Fruit fly (Drosophila melanogaster) whole organism, prepupa: ENCODE measurements around the gene Xport-A.
A peak's percentile ranks its signal among the peaks of the same experiment; 100 is the strongest.

Experiments
- Blimp-1 ChIP-seq: fragments of 200-800 bp; sonication (Bioruptor generic); optimal IDR thresholded peaks from 3 replicates; lab custom pipeline; 2017; ENCODE audit warnings: missing biosample characterization, missing genetic modification characterization, mild to moderate bottlenecking, moderate library complexity, missing genetic modification reagents
- CG10631 ChIP-seq: fragments of 200-800 bp; sonication (Bioruptor generic); optimal IDR thresholded peaks from 2 replicates; lab custom pipeline; 2016; ENCODE audit warnings: missing biosample characterization, missing genetic modification characterization
- CG10669 ChIP-seq: fragments of 200-800 bp; sonication (Bioruptor generic); optimal IDR thresholded peaks from 3 replicates; lab custom pipeline; 2018; ENCODE audit warnings: missing biosample characterization, mild to moderate bottlenecking, missing genetic modification characterization, moderate library complexity
- CG11294 ChIP-seq: fragments of 200-800 bp; sonication (Bioruptor generic); IDR thresholded peaks from 2 replicates; pipeline ENCODE4 v1.3.6; 2022; ENCODE audit warnings: missing biosample characterization, missing genetic modification characterization
- CG11762 ChIP-seq: fragments of 200-800 bp; sonication (Bioruptor generic); optimal IDR thresholded peaks from 3 replicates; lab custom pipeline; 2016; ENCODE audit warnings: missing biosample characterization, missing genetic modification characterization; ENCODE audit not compliant: insufficient read depth
- CG11902 ChIP-seq: fragments of 200-800 bp; sonication (Bioruptor generic); optimal IDR thresholded peaks from 3 replicates; lab custom pipeline; 2016; ENCODE audit warnings: missing biosample characterization, missing genetic modification characterization
- CG15336 ChIP-seq: fragments of 200-800 bp; sonication (Bioruptor generic); IDR thresholded peaks from 2 replicates; pipeline ENCODE4 v1.3.6; 2022; ENCODE audit warnings: missing biosample characterization, missing genetic modification characterization
- CG1621 ChIP-seq: fragments of 200-800 bp; sonication (Bioruptor generic); optimal IDR thresholded peaks from 3 replicates; lab custom pipeline; 2018; ENCODE audit warnings: missing biosample characterization, mild to moderate bottlenecking, missing genetic modification characterization
- CG3032 ChIP-seq: fragments of 200-800 bp; optimal IDR thresholded peaks from 2 replicates; lab custom pipeline; 2019; ENCODE audit warnings: missing biosample characterization, mild to moderate bottlenecking, missing genetic modification characterization, moderate library complexity
- CG31627 ChIP-seq: fragments of 200-800 bp; sonication (Bioruptor generic); optimal IDR thresholded peaks from 3 replicates; lab custom pipeline; 2016; ENCODE audit warnings: missing biosample characterization, missing genetic modification characterization
- CG34406 ChIP-seq: fragments of 200-800 bp; sonication (Bioruptor generic); optimal IDR thresholded peaks from 3 replicates; lab custom pipeline; 2016; ENCODE audit warnings: missing biosample characterization, missing genetic modification characterization
- CG3919 ChIP-seq: fragments of 200-800 bp; sonication (Bioruptor generic); optimal IDR thresholded peaks from 3 replicates; lab custom pipeline; 2016; ENCODE audit warnings: missing biosample characterization, missing genetic modification characterization
- CG6163 ChIP-seq: fragments of 200-800 bp; sonication (Bioruptor generic); IDR thresholded peaks from 3 replicates; pipeline ENCODE4 v1.3.6; 2022; ENCODE audit warnings: missing biosample characterization, missing genetic modification characterization
- CG6276 ChIP-seq: fragments of 200-800 bp; sonication (Bioruptor generic); optimal IDR thresholded peaks from 2 replicates; lab custom pipeline; 2017; ENCODE audit warnings: missing biosample characterization, mild to moderate bottlenecking, missing genetic modification characterization
- CG6808 ChIP-seq: fragments of 200-800 bp; sonication (Bioruptor generic); optimal IDR thresholded peaks from 3 replicates; lab custom pipeline; 2017; ENCODE audit warnings: missing biosample characterization, missing genetic modification characterization, mild to moderate bottlenecking, moderate library complexity, missing genetic modification reagents
- CG6854 ChIP-seq: fragments of 200-800 bp; sonication (Bioruptor generic); optimal IDR thresholded peaks from 2 replicates; lab custom pipeline; 2017; ENCODE audit warnings: missing biosample characterization, mild to moderate bottlenecking, missing genetic modification characterization
- CG8119 ChIP-seq: fragments of 200-800 bp; sonication (Bioruptor generic); IDR thresholded peaks from 3 replicates; pipeline ENCODE4 v1.3.6; 2022; ENCODE audit warnings: missing biosample characterization, missing genetic modification characterization
- CG8319 ChIP-seq: fragments of 200-800 bp; sonication (Bioruptor generic); optimal IDR thresholded peaks from 3 replicates; lab custom pipeline; 2016; ENCODE audit warnings: missing biosample characterization, missing genetic modification characterization
- CG9139 ChIP-seq: fragments of 200-800 bp; sonication (Bioruptor generic); optimal IDR thresholded peaks from 3 replicates; lab custom pipeline; 2017; ENCODE audit warnings: missing biosample characterization, mild to moderate bottlenecking, missing genetic modification characterization
- Eip78C ChIP-seq: fragments of 200-800 bp; sonication (Bioruptor generic); peaks from one replicate; lab custom pipeline; 2016; ENCODE audit warnings: missing biosample characterization, missing genetic modification characterization
- Eip93F ChIP-seq: fragments of 200-800 bp; sonication (Bioruptor generic); optimal IDR thresholded peaks from 2 replicates; lab custom pipeline; 2016; ENCODE audit warnings: missing biosample characterization, mild to moderate bottlenecking, missing genetic modification characterization
- Ets21C ChIP-seq: fragments of 200-800 bp; sonication (Bioruptor generic); optimal IDR thresholded peaks from 3 replicates; lab custom pipeline; 2016; ENCODE audit warnings: missing biosample characterization, missing genetic modification characterization
- Ets96B ChIP-seq: fragments of 200-800 bp; optimal IDR thresholded peaks from 2 replicates; lab custom pipeline; 2019; ENCODE audit warnings: missing biosample characterization, mild to moderate bottlenecking, missing genetic modification characterization, moderate library complexity
- Gug ChIP-seq: fragments of 200-800 bp; sonication (Bioruptor generic); IDR thresholded peaks from 2 replicates; pipeline ENCODE4 v1.3.6; 2022; ENCODE audit warnings: missing biosample characterization, missing genetic modification characterization
- Hr38 ChIP-seq: sonication (Bioruptor generic); optimal IDR thresholded peaks from 2 replicates; lab custom pipeline; 2016; ENCODE audit warnings: missing biosample characterization, missing genetic modification characterization
- Hr39 ChIP-seq: fragments of 200-800 bp; sonication (Bioruptor generic); optimal IDR thresholded peaks from 2 replicates; lab custom pipeline; 2016; ENCODE audit warnings: missing biosample characterization, missing genetic modification characterization
- Lpt ChIP-seq: fragments of 200-800 bp; sonication (Bioruptor generic); optimal IDR thresholded peaks from 3 replicates; lab custom pipeline; 2016; ENCODE audit warnings: missing biosample characterization, missing genetic modification characterization
- Met ChIP-seq: fragments of 200-800 bp; sonication (Bioruptor generic); optimal IDR thresholded peaks from 3 replicates; lab custom pipeline; 2016; ENCODE audit warnings: missing biosample characterization, missing genetic modification characterization
- Smox ChIP-seq: fragments of 200-800 bp; sonication (Bioruptor generic); optimal IDR thresholded peaks from 3 replicates; lab custom pipeline; 2016; ENCODE audit warnings: missing biosample characterization, missing genetic modification characterization
- Sox102F ChIP-seq: fragments of 200-800 bp; sonication (Bioruptor generic); optimal IDR thresholded peaks from 2 replicates; lab custom pipeline; 2016; ENCODE audit warnings: missing biosample characterization, mild to moderate bottlenecking, missing genetic modification characterization
- Sox14 ChIP-seq: fragments of 200-800 bp; sonication (Bioruptor generic); optimal IDR thresholded peaks from 3 replicates; lab custom pipeline; 2016; ENCODE audit warnings: missing biosample characterization, missing genetic modification characterization
- Sox15 ChIP-seq: fragments of 200-800 bp; sonication (Bioruptor generic); optimal IDR thresholded peaks from 3 replicates; lab custom pipeline; 2016; ENCODE audit warnings: missing biosample characterization, missing genetic modification characterization
- acj6 ChIP-seq: fragments of 200-800 bp; sonication (Bioruptor generic); optimal IDR thresholded peaks from 3 replicates; lab custom pipeline; 2016; ENCODE audit warnings: missing biosample characterization, missing genetic modification characterization
- dac ChIP-seq: fragments of 200-800 bp; sonication (Bioruptor generic); optimal IDR thresholded peaks from 2 replicates; lab custom pipeline; 2017; ENCODE audit warnings: missing biosample characterization, mild to moderate bottlenecking, missing genetic modification characterization
- dsx ChIP-seq: fragments of 200-800 bp; optimal IDR thresholded peaks from 3 replicates; lab custom pipeline; 2019; ENCODE audit warnings: missing biosample characterization, mild to moderate bottlenecking, missing genetic modification characterization, moderate library complexity; ENCODE audit not compliant: poor library complexity, severe bottlenecking
- eg ChIP-seq: fragments of 200-800 bp; sonication (Bioruptor generic); IDR thresholded peaks from 3 replicates; pipeline ENCODE4 v1.3.6; 2022; ENCODE audit warnings: missing biosample characterization, missing genetic modification characterization
- esn ChIP-seq: fragments of 200-800 bp; sonication (Bioruptor generic); optimal IDR thresholded peaks from 2 replicates; lab custom pipeline; 2016; ENCODE audit warnings: missing biosample characterization, mild to moderate bottlenecking, missing genetic modification characterization, moderate library complexity
- fd85E ChIP-seq: fragments of 200-800 bp; sonication (Bioruptor generic); optimal IDR thresholded peaks from 3 replicates; lab custom pipeline; 2016; ENCODE audit warnings: missing biosample characterization, missing genetic modification characterization
- fkh ChIP-seq: fragments of 200-800 bp; sonication (Bioruptor generic); optimal IDR thresholded peaks from 3 replicates; lab custom pipeline; 2017; ENCODE audit warnings: missing biosample characterization, mild to moderate bottlenecking, missing genetic modification characterization, moderate library complexity
- lz ChIP-seq: fragments of 200-800 bp; sonication (Bioruptor generic); optimal IDR thresholded peaks from 3 replicates; lab custom pipeline; 2016; ENCODE audit warnings: missing biosample characterization, missing genetic modification characterization
- net ChIP-seq: fragments of 200-800 bp; sonication (Bioruptor generic); optimal IDR thresholded peaks from 3 replicates; lab custom pipeline; 2016; ENCODE audit warnings: missing biosample characterization, missing genetic modification characterization
- spab ChIP-seq: fragments of 200-800 bp; sonication (Bioruptor generic); optimal IDR thresholded peaks from 2 replicates; lab custom pipeline; 2017; ENCODE audit warnings: missing biosample characterization, mild to moderate bottlenecking, missing genetic modification characterization, missing genetic modification reagents
- svp ChIP-seq: fragments of 200-800 bp; sonication (Bioruptor generic); peaks from one replicate; lab custom pipeline; 2016; ENCODE audit warnings: missing biosample characterization, missing genetic modification characterization
- vri ChIP-seq: fragments of 200-800 bp; sonication (Bioruptor generic); optimal IDR thresholded peaks from 3 replicates; lab custom pipeline; 2016; ENCODE audit warnings: missing biosample characterization, mild to moderate bottlenecking, missing genetic modification characterization

Gene Xport-A

DNA sequence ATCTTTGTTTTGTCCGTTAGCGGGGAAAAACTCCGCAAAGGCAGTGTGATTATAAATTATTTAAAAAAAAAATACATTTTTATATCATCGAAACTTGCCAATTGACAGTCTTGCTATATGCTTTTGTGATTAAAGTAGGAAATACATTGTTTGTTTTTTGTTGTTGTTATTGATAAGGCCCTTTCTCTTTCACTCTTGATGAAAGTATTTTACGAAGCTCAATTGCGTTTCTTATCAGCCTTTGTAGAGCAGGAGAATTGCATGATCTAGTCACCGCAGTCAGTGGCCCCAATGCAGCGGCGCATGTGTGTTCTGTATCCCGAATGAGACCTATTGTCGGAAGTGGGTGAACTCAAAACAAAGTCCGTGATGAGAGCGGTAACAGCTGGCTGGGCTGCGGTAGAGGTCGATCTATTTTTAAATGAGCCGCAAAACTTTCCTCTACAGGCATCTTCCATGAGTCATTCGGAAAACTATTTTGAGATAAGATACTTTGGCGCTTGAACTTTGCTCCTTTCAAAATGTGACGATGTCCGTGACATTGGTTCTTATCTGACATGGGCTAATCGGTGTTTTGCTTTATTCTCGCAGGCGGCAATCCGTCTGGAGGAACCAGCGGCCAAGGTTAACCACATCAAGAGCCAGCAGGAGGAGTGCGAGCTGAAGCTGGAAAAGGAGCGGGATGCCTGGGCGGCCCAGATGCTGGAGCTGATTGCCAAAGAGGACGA is 4.7 kb downstream of the Xport-A start (continued):
- TF ChIP-seq svp (GFP tag; lab: Kevin White, UChicago) (peak; percentile 94), CG8119 (no peak), CG10631 (GFP tag; lab: Kevin White, UChicago) (no peak), CG15336 (no peak), CG31627 (GFP tag; lab: Kevin White, UChicago) (no peak), Sox14 (no peak), CG34406 (GFP tag; lab: Kevin White, UChicago) (no peak), Hr38 (GFP tag; lab: Kevin White, UChicago) (no peak), CG3032 (tag; lab: Kevin White, UChicago) (no peak), net (GFP tag; lab: Kevin White, UChicago) (no peak), acj6 (GFP tag; lab: Kevin White, UChicago) (no peak), Blimp-1 (GFP tag; lab: Kevin White, UChicago) (no peak), spab (GFP tag; lab: Kevin White, UChicago) (no peak), Lpt (no peak), CG1621 (tag; lab: Kevin White, UChicago) (no peak), CG8319 (GFP tag; lab: Kevin White, UChicago) (no peak), Eip78C (GFP tag; lab: Kevin White, UChicago) (peak; percentile 82)

DNA sequence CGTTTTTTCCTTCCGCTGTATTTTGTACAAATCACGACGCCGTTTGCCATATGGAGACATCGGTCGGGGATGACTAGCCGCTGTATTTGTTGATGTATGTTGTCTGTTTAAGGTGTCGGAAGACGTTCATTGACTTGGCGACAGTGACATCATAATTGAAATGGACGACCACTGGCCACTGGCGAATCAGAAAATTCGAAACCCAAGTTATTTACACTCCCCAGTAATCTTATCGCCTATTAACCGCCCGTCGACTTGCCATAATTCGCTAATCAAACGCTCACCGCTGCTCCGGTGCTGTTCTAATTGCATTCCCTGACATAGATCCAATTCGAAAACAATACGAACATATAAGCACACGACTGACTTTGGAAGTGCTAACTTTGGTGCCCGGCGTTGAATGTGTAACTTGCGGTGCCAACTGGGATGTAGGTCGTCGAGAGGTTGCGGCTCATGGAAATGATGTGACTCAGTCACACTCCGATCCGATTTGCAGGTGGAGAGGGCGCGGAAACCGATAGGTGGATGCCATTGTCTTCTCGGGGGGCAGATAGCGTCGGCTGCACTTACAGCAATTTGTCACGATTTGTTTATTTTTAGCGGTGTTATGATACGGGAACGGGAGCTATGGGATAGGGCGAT is 5.5 kb downstream of the Xport-A start:
- TF ChIP-seq vri (GFP tag; lab: Kevin White, UChicago) = peak; percentile 62
- no peak for TF ChIP-seq CG8119
- TF ChIP-seq CG6276 (GFP tag; lab: Kevin White, UChicago) = no peak
- peak; percentile 7 for TF ChIP-seq Eip78C (GFP tag; lab: Kevin White, UChicago)
- no peak for TF ChIP-seq acj6 (GFP tag; lab: Kevin White, UChicago)
- peak; percentile 79 for TF ChIP-seq svp (GFP tag; lab: Kevin White, UChicago)
- peak; percentile 4 for TF ChIP-seq Sox14
- TF ChIP-seq CG6163 (GFP tag; lab: Robert Waterston, UW) = 0 out of 3 replicates have a peak, but pooled peaks have one; percentile 9
- TF ChIP-seq, all 60 proteins: peak for 5

DNA sequence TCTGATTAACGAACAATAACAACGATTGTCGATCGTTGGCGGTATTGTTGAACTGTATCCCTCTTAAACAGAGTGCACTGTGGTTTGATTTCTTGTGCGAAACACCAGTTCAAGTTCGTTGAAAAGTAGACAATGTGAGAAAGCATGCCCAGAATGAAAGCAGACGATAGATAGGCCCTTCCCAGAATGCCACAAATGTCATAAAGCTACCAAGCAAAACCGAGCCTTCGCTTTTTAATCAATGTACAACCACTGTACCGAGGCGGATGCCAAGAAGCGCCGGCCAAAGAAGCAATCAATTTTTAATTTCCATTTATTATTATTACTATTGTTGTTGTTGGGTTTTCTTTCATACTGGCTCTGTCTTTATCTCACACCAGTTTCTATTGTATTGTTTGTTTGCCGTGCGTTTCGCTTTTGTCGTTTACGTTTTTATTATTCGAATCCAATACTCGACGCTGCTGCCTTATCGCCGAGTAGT is 6.3 kb downstream of the Xport-A start:
- TF ChIP-seq Met (GFP tag; lab: Kevin White, UChicago) (peak; percentile 71), CG3919 (GFP tag; lab: Kevin White, UChicago) (peak; percentile 88), CG3032 (tag; lab: Kevin White, UChicago) (peak; percentile 52), Hr39 (GFP tag; lab: Kevin White, UChicago) (peak; percentile 88), CG10669 (GFP tag; lab: Kevin White, UChicago) (peak; percentile 77), svp (GFP tag; lab: Kevin White, UChicago) (peak; percentile 95), CG9139 (GFP tag; lab: Kevin White, UChicago) (no peak), Eip93F (GFP tag; lab: Kevin White, UChicago) (no peak), vri (GFP tag; lab: Kevin White, UChicago) (peak; percentile 82), fkh (GFP tag; lab: Kevin White, UChicago) (peak; percentile 14), lz (peak; percentile 88), CG31627 (GFP tag; lab: Kevin White, UChicago) (peak; percentile 86), Gug (GFP tag; lab: Robert Waterston, UW) (peak; percentile 70), CG11762 (GFP tag; lab: Kevin White, UChicago) (peak; percentile 74), CG6854 (GFP tag; lab: Kevin White, UChicago) (peak; percentile 30), Ets96B (peak; percentile 69), Sox102F (GFP tag; lab: Kevin White, UChicago) (peak; percentile 87), dac (GFP tag; lab: Kevin White, UChicago) (peak; percentile 67), fd85E (GFP tag; lab: Kevin White, UChicago) (peak; percentile 65), dsx (GFP tag; lab: Kevin White, UChicago) (peak; percentile 51), CG8119 (peak; percentile 80), eg (peak; percentile 90), Sox15 (GFP tag; lab: Kevin White, UChicago) (peak; percentile 88), esn (GFP tag; lab: Kevin White, UChicago) (peak; percentile 89), CG11902 (GFP tag; lab: Kevin White, UChicago) (peak; percentile 82), Hr38 (GFP tag; lab: Kevin White, UChicago) (no peak), CG11294 (GFP tag; lab: Robert Waterston, UW) (peak; percentile 51; the same call in 1 of the 2 replicates), Ets21C (peak; percentile 84), CG6808 (peak; percentile 53), CG6276 (GFP tag; lab: Kevin White, UChicago) (peak; percentile 77), CG10631 (GFP tag; lab: Kevin White, UChicago) (peak; percentile 82), CG8319 (GFP tag; lab: Kevin White, UChicago) (peak; percentile 74), Smox (peak; percentile 86)
